Fruit fly (Drosophila melanogaster) whole organism, wandering third instar larva: ENCODE measurements around the gene Archease.

Source experiments
- Dfd ChIP-seq: fragments of >200 bp; optimal IDR thresholded peaks from 2 replicates; lab custom pipeline; 2017; ENCODE audit warnings: missing biosample characterization, missing genetic modification characterization
- Dif ChIP-seq: fragments of 200-275, 200-300 bp; sonication (Bioruptor generic); optimal IDR thresholded peaks from 2 replicates; lab custom pipeline; 2018; ENCODE audit warnings: missing biosample characterization, missing genetic modification characterization; ENCODE audit not compliant: partially characterized antibody
- OdsH ChIP-seq: fragments of 200-800 bp; sonication (Bioruptor generic); optimal IDR thresholded peaks from 2 replicates; lab custom pipeline; 2016; ENCODE audit warnings: missing biosample characterization, mild to moderate bottlenecking, missing genetic modification characterization
- Rel ChIP-seq, 2 experiments: fragments of 200-800 bp; sonication (Bioruptor generic) in 1 of 2; optimal IDR thresholded peaks; 2 replicates in 1 of 2; 3 replicates in 1 of 2; lab custom pipeline; 2016 to 2019; ENCODE audit warnings: mild to moderate bottlenecking in 2 of 2, missing biosample characterization in 2 of 2, missing genetic modification characterization in 2 of 2, moderate library complexity in 1 of 2
- brk ChIP-seq: fragments of 200-800 bp; sonication (Bioruptor generic); optimal IDR thresholded peaks from 2 replicates; lab custom pipeline; 2016; ENCODE audit warnings: missing biosample characterization, mild to moderate bottlenecking, missing genetic modification characterization
- jim ChIP-seq: fragments of 175-275, 200-325 bp; sonication (Bioruptor generic); optimal IDR thresholded peaks from 2 replicates; lab custom pipeline; 2016; ENCODE audit warnings: missing biosample characterization, mild to moderate bottlenecking, missing genetic modification characterization
- pan ChIP-seq: fragments of >200 bp; optimal IDR thresholded peaks from 2 replicates; lab custom pipeline; 2017
- sage ChIP-seq: fragments of 200-800 bp; sonication (Bioruptor generic); optimal IDR thresholded peaks from 2 replicates; lab custom pipeline; 2016; ENCODE audit warnings: missing biosample characterization, mild to moderate bottlenecking, missing genetic modification characterization

DNA sequence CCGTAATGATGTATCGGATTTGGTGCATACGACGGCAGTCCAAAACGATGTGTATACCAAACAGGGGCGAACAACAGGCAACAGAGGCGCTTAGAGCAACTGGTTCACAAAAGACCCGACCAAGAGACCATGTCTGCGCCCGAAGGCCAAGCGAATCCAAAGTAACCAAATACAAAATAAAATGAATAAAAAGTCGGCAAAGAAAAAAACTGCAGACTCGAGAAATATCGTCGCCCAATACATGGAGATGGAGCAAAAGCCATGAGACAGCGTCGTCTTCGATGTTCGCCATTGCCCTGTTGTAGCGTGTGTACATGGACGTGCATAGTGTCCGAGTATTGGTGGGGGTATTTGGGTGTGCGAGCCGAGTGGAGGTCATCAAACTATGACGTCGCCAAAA is 4.5 kb downstream of the Archease start:
- TF ChIP-seq OdsH (GFP tag; lab: Kevin White, UChicago) (no peak), Dfd (GFP tag; lab: Kevin White, UChicago) (no peak), Dif (no peak), sage (no peak), brk (GFP tag; lab: Kevin White, UChicago) (peak; percentile 3), jim (GFP tag; lab: Kevin White, UChicago) (no peak), Rel (GFP tag; optimal IDR thresholded peaks at IDR 0.05; lab: Kevin White, UChicago) (peak; percentile 66), Rel (tag; optimal IDR thresholded peaks at IDR 0.05; lab: Kevin White, UChicago) (no peak), pan (no peak)
